Worm (Caenorhabditis elegans) whole organism, young adult: ENCODE measurements around the gene grl-25.

Experiments used
- B0019.2 ChIP-seq: fragments of 200-800 bp; sonication (Bioruptor generic); conservative IDR thresholded peaks from 2 replicates; pipeline ENCODE4 v1.3.6; 2022; ENCODE audit warnings: missing genetic modification reagents, missing genetic modification characterization, missing compliant biosample characterization
- D2030.7 ChIP-seq: fragments of 200-800 bp; sonication (Bioruptor generic); IDR thresholded peaks from 2 replicates; pipeline ENCODE4 v1.3.6; 2022; ENCODE audit warnings: missing genetic modification reagents, missing genetic modification characterization, missing compliant biosample characterization
- F10E7.11 ChIP-seq: sonication (generic microtip); optimal IDR thresholded peaks from 2 replicates; lab custom pipeline; 2017; ENCODE audit warnings: mild to moderate bottlenecking, missing genetic modification characterization, moderate library complexity, missing compliant biosample characterization
- F22D6.2 ChIP-seq: sonication (generic microtip); optimal IDR thresholded peaks from 2 replicates; lab custom pipeline; 2016; ENCODE audit warnings: mild to moderate bottlenecking, missing genetic modification characterization, missing compliant biosample characterization
- F23B12.7 ChIP-seq: sonication (generic microtip); optimal IDR thresholded peaks from 2 replicates; lab custom pipeline; 2017; ENCODE audit warnings: missing genetic modification characterization, mild to moderate bottlenecking, missing compliant biosample characterization, antibody characterized with exemption, moderate library complexity; ENCODE audit not compliant: insufficient read depth
- F39B2.1 ChIP-seq: fragments of 200-800 bp; sonication (Bioruptor generic); IDR thresholded peaks from 2 replicates; pipeline ENCODE4 v1.3.6; 2022; ENCODE audit warnings: missing genetic modification reagents, missing genetic modification characterization, missing compliant biosample characterization
- F49E8.2 ChIP-seq: sonication (generic microtip); optimal IDR thresholded peaks from 3 replicates; lab custom pipeline; 2017; ENCODE audit warnings: missing genetic modification characterization, mild to moderate bottlenecking, missing compliant biosample characterization, antibody characterized with exemption, moderate library complexity; ENCODE audit not compliant: insufficient read depth
- F57A8.1 ChIP-seq: fragments of 200-800 bp; sonication (Bioruptor generic); optimal IDR thresholded peaks from 2 replicates; lab custom pipeline; 2018; ENCODE audit warnings: mild to moderate bottlenecking, missing genetic modification characterization, moderate library complexity, missing compliant biosample characterization
- K12H6.12 ChIP-seq: fragments of 200-800 bp; sonication (Bioruptor generic); optimal IDR thresholded peaks from 2 replicates; lab custom pipeline; 2018; ENCODE audit warnings: mild to moderate bottlenecking, missing genetic modification characterization, missing compliant biosample characterization
- T26A5.8 ChIP-seq: sonication (generic microtip); optimal IDR thresholded peaks from 2 replicates; lab custom pipeline; 2016; ENCODE audit warnings: missing genetic modification characterization, missing compliant biosample characterization
- Y53G8AR.9 ChIP-seq: fragments of 200-800 bp; sonication (Bioruptor generic); conservative IDR thresholded peaks from 2 replicates; pipeline ENCODE4 v1.3.6; 2022; ENCODE audit warnings: missing genetic modification reagents, missing genetic modification characterization, missing compliant biosample characterization
- akir-1 ChIP-seq: fragments of 200-800 bp; sonication (Bioruptor generic); optimal IDR thresholded peaks from 2 replicates; lab custom pipeline; 2018; ENCODE audit warnings: mild to moderate bottlenecking, missing genetic modification characterization, moderate library complexity, missing compliant biosample characterization
- ama-1 ChIP-seq, 3 experiments: fragments of 150-350 bp in 1 of 3; sonication (generic microtip) in 2 of 3; optimal IDR thresholded peaks; 2 replicates each; lab custom pipeline; 2014 to 2018; ENCODE audit warnings: missing biosample characterization in 2 of 3, missing genetic modification characterization in 2 of 3, missing genetic modification reagents in 2 of 3
- aptf-2 ChIP-seq: fragments of 200-800 bp; sonication (Bioruptor generic); conservative IDR thresholded peaks from 2 replicates; pipeline ENCODE4 v1.3.6; 2022; ENCODE audit warnings: missing genetic modification reagents, missing genetic modification characterization, missing compliant biosample characterization
- atf-7 ChIP-seq: sonication (generic microtip); optimal IDR thresholded peaks from 2 replicates; lab custom pipeline; 2017; ENCODE audit warnings: mild to moderate bottlenecking, missing genetic modification characterization, missing compliant biosample characterization
- attf-6 ChIP-seq: fragments of 200-800 bp; sonication (Bioruptor generic); IDR thresholded peaks from 2 replicates; pipeline ENCODE4 v1.3.6; 2022; ENCODE audit warnings: missing genetic modification reagents, missing genetic modification characterization, missing compliant biosample characterization
- cebp-1 ChIP-seq, 2 experiments: fragments of 200-800 bp in 1 of 2; sonication (Bioruptor generic) in 1 of 2; sonication (generic microtip) in 1 of 2; IDR thresholded peaks in 1 of 2; optimal IDR thresholded peaks in 1 of 2; 2 replicates each; pipeline versions ENCODE4 v1.3.6 to Lab custom; 2017 to 2022; ENCODE audit warnings: missing compliant biosample characterization in 2 of 2, missing genetic modification characterization in 2 of 2, mild to moderate bottlenecking in 1 of 2, missing genetic modification reagents in 1 of 2, moderate library complexity in 1 of 2
- ceh-40 ChIP-seq: fragments of 200-800 bp; sonication (Bioruptor generic); IDR thresholded peaks from 2 replicates; pipeline ENCODE4 v1.3.6; 2022; ENCODE audit warnings: missing genetic modification characterization, missing compliant biosample characterization
- dpff-1 ChIP-seq: sonication (generic microtip); optimal IDR thresholded peaks from 2 replicates; lab custom pipeline; 2017; ENCODE audit warnings: mild to moderate bottlenecking, missing genetic modification characterization, missing compliant biosample characterization
- dpl-1 ChIP-seq: fragments of 150-350 bp; optimal IDR thresholded peaks from 2 replicates; lab custom pipeline; 2014; ENCODE audit warnings: missing biosample characterization, missing genetic modification reagents, missing genetic modification characterization
- ekl-4 ChIP-seq: fragments of 200-800 bp; sonication (Bioruptor generic); IDR thresholded peaks from 2 replicates; pipeline ENCODE4 v1.3.6; 2022; ENCODE audit warnings: missing genetic modification reagents, missing genetic modification characterization, missing compliant biosample characterization
- ets-4 ChIP-seq: fragments of 200-800 bp; sonication (Bioruptor generic); optimal IDR thresholded peaks from 2 replicates; lab custom pipeline; 2018; ENCODE audit warnings: mild to moderate bottlenecking, missing genetic modification characterization, missing compliant biosample characterization
- fkh-3 ChIP-seq: sonication (generic microtip); optimal IDR thresholded peaks from 2 replicates; lab custom pipeline; 2016; ENCODE audit warnings: mild to moderate bottlenecking, missing genetic modification characterization, missing compliant biosample characterization
- hlh-12 ChIP-seq: sonication (generic microtip); optimal IDR thresholded peaks from 2 replicates; lab custom pipeline; 2016; ENCODE audit warnings: missing genetic modification characterization, missing compliant biosample characterization
- hmg-1.2 ChIP-seq: fragments of 200-800 bp; sonication (Bioruptor generic); IDR thresholded peaks from 2 replicates; pipeline ENCODE4 v1.3.6; 2022; ENCODE audit warnings: missing genetic modification reagents, missing genetic modification characterization, missing compliant biosample characterization
- hrde-1 ChIP-seq: sonication (generic microtip); optimal IDR thresholded peaks from 2 replicates; lab custom pipeline; 2016; ENCODE audit warnings: missing genetic modification characterization, mild to moderate bottlenecking, missing compliant biosample characterization, moderate library complexity, missing genotype, missing genetic modification reagents, borderline replicate concordance
- let-526 ChIP-seq: fragments of 200-800 bp; sonication (Bioruptor generic); IDR thresholded peaks from 2 replicates; pipeline ENCODE4 v1.3.6; 2022; ENCODE audit warnings: missing genetic modification reagents, missing genetic modification characterization, missing compliant biosample characterization
- lin-26 ChIP-seq: fragments of 200-800 bp; sonication (Bioruptor generic); IDR thresholded peaks from 2 replicates; pipeline ENCODE4 v1.3.6; 2022; ENCODE audit warnings: missing genetic modification reagents, missing genetic modification characterization, missing compliant biosample characterization
- lin-35 ChIP-seq, 3 experiments: fragments of 150-350 bp in 2 of 3; sonication (generic microtip) in 1 of 3; optimal IDR thresholded peaks; 2 replicates each; lab custom pipeline; 2014 to 2018; ENCODE audit warnings: missing biosample characterization in 3 of 3, missing genetic modification characterization in 3 of 3, missing genetic modification reagents in 3 of 3
- madf-8 ChIP-seq: fragments of 200-800 bp; sonication (Bioruptor generic); conservative IDR thresholded peaks from 2 replicates; pipeline ENCODE4 v1.3.6; 2022; ENCODE audit warnings: missing genetic modification reagents, missing genetic modification characterization, missing compliant biosample characterization
- mcd-1 ChIP-seq: fragments of 200-800 bp; sonication (Bioruptor generic); IDR thresholded peaks from 2 replicates; pipeline ENCODE4 v1.3.6; 2022; ENCODE audit warnings: missing genetic modification reagents, missing genetic modification characterization, missing compliant biosample characterization
- nfya-1 ChIP-seq: sonication (generic microtip); optimal IDR thresholded peaks from 2 replicates; lab custom pipeline; 2017; ENCODE audit warnings: antibody characterized with exemption, missing compliant biosample characterization, missing genetic modification characterization, borderline replicate concordance; ENCODE audit not compliant: insufficient read depth
- nfyb-1 ChIP-seq: fragments of 200-800 bp; sonication (Bioruptor generic); IDR thresholded peaks from 2 replicates; pipeline ENCODE4 v1.3.6; 2022; ENCODE audit warnings: missing genetic modification reagents, missing genetic modification characterization, missing compliant biosample characterization
- pbrm-1 ChIP-seq: fragments of 200-800 bp; sonication (Bioruptor generic); IDR thresholded peaks from 2 replicates; pipeline ENCODE4 v1.3.6; 2022; ENCODE audit warnings: missing genetic modification reagents, missing genetic modification characterization, missing compliant biosample characterization
- snpc-3.4 ChIP-seq: sonication (generic microtip); optimal IDR thresholded peaks from 2 replicates; lab custom pipeline; 2017; ENCODE audit warnings: missing genetic modification characterization, mild to moderate bottlenecking, missing compliant biosample characterization, antibody characterized with exemption, moderate library complexity, missing genotype, missing genetic modification reagents
- somi-1 ChIP-seq: fragments of 200-800 bp; sonication (Bioruptor generic); optimal IDR thresholded peaks from 2 replicates; lab custom pipeline; 2018; ENCODE audit warnings: mild to moderate bottlenecking, missing genetic modification characterization, missing compliant biosample characterization
- tbp1 ChIP-seq: fragments of 200-800 bp; sonication (Bioruptor generic); optimal IDR thresholded peaks from 2 replicates; lab custom pipeline; 2018; ENCODE audit warnings: mild to moderate bottlenecking, missing genetic modification characterization, missing compliant biosample characterization
- tbx-9 ChIP-seq: sonication (generic microtip); optimal IDR thresholded peaks from 2 replicates; lab custom pipeline; 2016; ENCODE audit warnings: borderline replicate concordance, missing genetic modification characterization, inconsistent platforms, missing compliant biosample characterization
- unc-62 ChIP-seq: fragments of 150-350 bp; optimal IDR thresholded peaks from 2 replicates; lab custom pipeline; 2014; ENCODE audit warnings: missing biosample characterization, missing genetic modification reagents, missing genetic modification characterization
- ztf-25 ChIP-seq: fragments of 200-800 bp; sonication (Bioruptor generic); IDR thresholded peaks from 2 replicates; pipeline ENCODE4 v1.3.6; 2022; ENCODE audit warnings: missing genetic modification reagents, missing genetic modification characterization, missing compliant biosample characterization
- ztf-28 ChIP-seq: fragments of 200-800 bp; sonication (Bioruptor generic); IDR thresholded peaks from 2 replicates; pipeline ENCODE4 v1.3.6; 2022; ENCODE audit warnings: missing genetic modification reagents, missing genetic modification characterization, missing compliant biosample characterization
- ztf-6 ChIP-seq: fragments of 200-800 bp; sonication (Bioruptor generic); IDR thresholded peaks from 2 replicates; pipeline ENCODE4 v1.3.6; 2022; ENCODE audit warnings: missing genetic modification reagents, missing genetic modification characterization, missing compliant biosample characterization

Gene grl-25

ce11 chrIII:8944357-8944756, 17.7 kb upstream of the grl-25 start, which contains the start of gene dhrr-1:
TSS of gene dhrr-1 (plus strand) at chrIII:8944657.
- TF ChIP-seq T26A5.8 (tag; lab: Kevin White, UChicago) (no peak), akir-1 (no peak)

- TF ChIP-seq hmg-1.2 (GFP tag; lab: Robert Waterston, UW) = 0 out of 2 replicates have a peak, but pooled peaks have one; percentile 23
- no peak for TF ChIP-seq K12H6.12 (tag; lab: Kevin White, UChicago)
Observed at ce11 chrIII:8946285-8946684, 15.8 kb upstream of the grl-25 start.

ce11 chrIII:8949147-8949546, 12.9 kb upstream of the grl-25 start:
- TF ChIP-seq aptf-2 (GFP tag; lab: Robert Waterston, UW) (no peak), somi-1 (GFP tag; lab: Kevin White, UChicago) (no peak), Y53G8AR.9 (GFP tag; lab: Robert Waterston, UW) (no peak), B0019.2 (GFP tag; lab: Robert Waterston, UW) (no peak), ama-1 (optimal IDR thresholded peaks at IDR 0.05; lab: Kevin White, UChicago) (no peak), ama-1 (GFP tag; optimal IDR thresholded peaks at IDR 0.05; lab: Kevin White, UChicago) (no peak), ztf-6 (no peak), hrde-1 (no peak), F10E7.11 (tag; lab: Kevin White, UChicago) (no peak), ztf-25 (GFP tag; lab: Robert Waterston, UW) (no peak), tbx-9 (tag; lab: Kevin White, UChicago) (no peak), atf-7 (tag; lab: Kevin White, UChicago) (no peak), pbrm-1 (GFP tag; lab: Robert Waterston, UW) (no peak), attf-6 (GFP tag; lab: Robert Waterston, UW) (no peak), F57A8.1 (GFP tag; lab: Kevin White, UChicago) (no peak), ceh-40 (no peak), F39B2.1 (GFP tag; lab: Robert Waterston, UW) (no peak), ets-4 (no peak), nfya-1 (no peak), dpl-1 (GFP tag; lab: Kevin White, UChicago) (no peak), lin-26 (no peak)

- TF ChIP-seq F49E8.2 (tag; lab: Kevin White, UChicago) (no peak), nfyb-1 (GFP tag; lab: Robert Waterston, UW) (0 out of 2 replicates have a peak, but pooled peaks have one; percentile 16), ztf-28 (GFP tag; lab: Robert Waterston, UW) (no peak), hlh-12 (tag; lab: Kevin White, UChicago) (no peak), dpff-1 (tag; lab: Kevin White, UChicago) (no peak), unc-62 (GFP tag; lab: Kevin White, UChicago) (no peak)
- TF ChIP-seq, all 124 proteins: peak for 1
Observed at ce11 chrIII:8955536-8955935, 6.6 kb upstream of the grl-25 start.

- no peak for TF ChIP-seq fkh-3 (tag; lab: Kevin White, UChicago)
- TF ChIP-seq madf-8 (GFP tag; lab: Robert Waterston, UW) = peak; percentile 51
- peak; percentile 45; the same call in 1 of the 2 replicates for TF ChIP-seq D2030.7 (GFP tag; lab: Robert Waterston, UW)
- peak; percentile 15; the same call in 1 of the 2 replicates for TF ChIP-seq mcd-1
- TF ChIP-seq tbp1 = peak; percentile 36
- peak in 1 of 3 experiments; percentile 76 for TF ChIP-seq lin-35 (GFP tag; optimal IDR thresholded peaks at IDR 0.05; lab: Kevin White, UChicago)
- TF ChIP-seq cebp-1 (GFP tag; IDR thresholded peaks at IDR 0.05; lab: Robert Waterston, UW) = no peak
- peak; percentile 63 for TF ChIP-seq cebp-1 (tag; optimal IDR thresholded peaks at IDR 0.05; lab: Kevin White, UChicago)
- peak; percentile 36 for TF ChIP-seq F23B12.7
- no peak for TF ChIP-seq ekl-4 (GFP tag; lab: Robert Waterston, UW)
- TF ChIP-seq F22D6.2 (tag; lab: Kevin White, UChicago) = no peak
- TF ChIP-seq let-526 (GFP tag; lab: Robert Waterston, UW) = no peak
- peak; percentile 57 for TF ChIP-seq snpc-3.4 (tag; lab: Kevin White, UChicago)
- TF ChIP-seq akir-1 = no peak
Observed at ce11 chrIII:8956146-8956646, 5.9 kb upstream of the grl-25 start, which contains the start of the genes ZK643.5 and ZK643.2. TSS of gene ZK643.5 (minus strand) at chrIII:8956196. TSS of gene ZK643.2 (plus strand) at chrIII:8956540.
